Worm (Caenorhabditis elegans) whole organism, late embryonic: Measurements from ENCODE around the gene Y39B6A.69.

Source experiments
- ceh-34 ChIP-seq: sonication (generic microtip); optimal IDR thresholded peaks from 2 replicates; lab custom pipeline; 2016; ENCODE audit warnings: mild to moderate bottlenecking, missing genetic modification characterization, missing compliant biosample characterization
- ceh-9 ChIP-seq: sonication (generic microtip); optimal IDR thresholded peaks from 2 replicates; lab custom pipeline; 2016; ENCODE audit warnings: mild to moderate bottlenecking, missing genetic modification characterization, inconsistent platforms, missing compliant biosample characterization
- hlh-6 ChIP-seq: sonication (generic microtip); optimal IDR thresholded peaks from 2 replicates; lab custom pipeline; 2016; ENCODE audit warnings: missing genotype, missing genetic modification characterization, missing compliant biosample characterization
- mec-3 ChIP-seq: sonication (generic microtip); optimal IDR thresholded peaks from 2 replicates; lab custom pipeline; 2016; ENCODE audit warnings: borderline replicate concordance, missing genetic modification characterization, missing compliant biosample characterization
- sox-4 ChIP-seq: sonication (generic microtip); optimal IDR thresholded peaks from 2 replicates; lab custom pipeline; 2017; ENCODE audit warnings: mild to moderate bottlenecking, missing genetic modification characterization, inconsistent platforms, missing compliant biosample characterization

DNA sequence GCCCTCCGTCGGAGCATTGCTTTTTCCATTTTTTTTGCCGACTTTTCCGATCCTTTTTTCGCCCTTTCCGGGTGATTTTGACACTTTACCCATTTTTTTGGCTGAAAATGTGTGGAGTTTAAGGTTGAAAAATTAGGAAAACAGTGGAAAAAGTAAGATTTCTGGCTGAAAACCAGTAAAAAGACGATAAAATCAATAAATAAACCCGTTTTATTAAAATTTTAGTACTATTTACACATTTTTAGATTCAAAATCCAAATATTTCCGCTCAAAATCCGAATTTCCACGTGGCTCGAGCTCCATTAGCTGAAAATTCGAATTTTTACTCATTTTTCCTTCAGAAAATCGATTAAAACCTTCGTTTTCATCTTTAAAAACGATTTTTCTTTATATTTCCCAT lies 33.9 kb downstream of the Y39B6A.69 start, which contains the start of gene pro-3:
- TF ChIP-seq sox-4 (tag; lab: Kevin White, UChicago), result no peak
- no peak for TF ChIP-seq ceh-9 (tag; lab: Kevin White, UChicago)
- no peak for TF ChIP-seq ceh-34 (tag; lab: Kevin White, UChicago)
- TF ChIP-seq hlh-6, result no peak
- TF ChIP-seq mec-3 (tag; lab: Kevin White, UChicago), result no peak
